Worm (Caenorhabditis elegans): ENCODE measurements around the gene npr-25.

Gene npr-25

ce11 chrV:11314025-11314880 is 38.5 kb downstream of the npr-25 start (continued):
- TF ChIP-seq let-526 (GFP tag; IDR thresholded peaks at IDR 0.05) = peak; percentile 97
- TF ChIP-seq lin-35 (GFP tag; optimal IDR thresholded peaks at IDR 0.05) = peak; percentile 22 to 87 (median 61)
- peak; percentile 100 for TF ChIP-seq F52B5.7 (tag; optimal IDR thresholded peaks at IDR 0.05)
- TF ChIP-seq F55B11.4 (tag; optimal IDR thresholded peaks at IDR 0.05; ENCODE audit: borderline replicate concordance, insufficient read depth) = peak; percentile 25
- TF ChIP-seq die-1 (tag; optimal IDR thresholded peaks at IDR 0.05) = peak; percentile 98
- peak; percentile 94 to 98 for TF ChIP-seq rec-8 (tag; optimal IDR thresholded peaks at IDR 0.05)
- peak; percentile 95 for TF ChIP-seq ztf-26 (tag; optimal IDR thresholded peaks at IDR 0.05)
- peak; percentile 67 for TF ChIP-seq F33H1.4 (GFP tag; IDR thresholded peaks at IDR 0.05)
- peak; percentile 95 for TF ChIP-seq somi-1 (GFP tag; optimal IDR thresholded peaks at IDR 0.05)
- peak; percentile 99 for TF ChIP-seq rpc-1 (optimal IDR thresholded peaks at IDR 0.05)
- peak; percentile 99 for TF ChIP-seq rpc-1 (tag; optimal IDR thresholded peaks at IDR 0.05)
- TF ChIP-seq lir-1 (GFP tag; conservative IDR thresholded peaks at IDR 0.05) = peak; percentile 83
- TF ChIP-seq hlh-12 (tag; optimal IDR thresholded peaks at IDR 0.05) = peak; percentile 90
- peak; percentile 99 for TF ChIP-seq cebp-2 (GFP tag; IDR thresholded peaks at IDR 0.05)
- TF ChIP-seq ccch-3 (GFP tag; optimal IDR thresholded peaks at IDR 0.05) = peak; percentile 90
- peak; percentile 74 for TF ChIP-seq lsl-1 (GFP tag; optimal IDR thresholded peaks at IDR 0.05)
- TF ChIP-seq efl-1 (GFP tag; optimal IDR thresholded peaks at IDR 0.05) = peak; percentile 53
- TF ChIP-seq nfyb-1 (GFP tag; IDR thresholded peaks at IDR 0.05) = peak; percentile 97
- peak; percentile 84 for TF ChIP-seq hlh-26 (GFP tag; conservative IDR thresholded peaks at IDR 0.05)
- peak; percentile 99 for TF ChIP-seq T26A5.8 (tag; optimal IDR thresholded peaks at IDR 0.05)
- peak; percentile 95 for TF ChIP-seq rcor-1 (GFP tag; IDR thresholded peaks at IDR 0.05)
- TF ChIP-seq ztf-28 (GFP tag; IDR thresholded peaks at IDR 0.05) = peak; percentile 95
- TF ChIP-seq ztf-25 (GFP tag; IDR thresholded peaks at IDR 0.05) = peak; percentile 99
- peak; percentile 92 for TF ChIP-seq lsy-27 (tag; optimal IDR thresholded peaks at IDR 0.05; ENCODE audit: borderline replicate concordance, insufficient read depth)
- peak; percentile 84 for TF ChIP-seq aptf-2 (GFP tag; conservative IDR thresholded peaks at IDR 0.05)
- peak; percentile 94 for TF ChIP-seq ztf-6 (GFP tag; IDR thresholded peaks at IDR 0.05)
- TF ChIP-seq Y53G8AR.9 (GFP tag; conservative IDR thresholded peaks at IDR 0.05) = peak; percentile 96
- TF ChIP-seq egl-44 (GFP tag; IDR thresholded peaks at IDR 0.05) = peak; percentile 99
- no peak for TF ChIP-seq pha-4 (tag; optimal IDR thresholded peaks at IDR 0.05)
- TF ChIP-seq K11D2.4 (GFP tag; IDR thresholded peaks at IDR 0.05) = peak; percentile 89
- peak; percentile 29 for TF ChIP-seq xnd-1 (tag; optimal IDR thresholded peaks at IDR 0.05)
- peak; percentile 93 for TF ChIP-seq Y79H2A.3 (GFP tag; conservative IDR thresholded peaks at IDR 0.05)
- TF ChIP-seq attf-6 (GFP tag; IDR thresholded peaks at IDR 0.05) = peak; percentile 88
- peak; percentile 92 for TF ChIP-seq D2030.7 (GFP tag; IDR thresholded peaks at IDR 0.05)
- TF ChIP-seq nhr-179 (tag; optimal IDR thresholded peaks at IDR 0.05) = peak; percentile 83
- peak; percentile 99 for TF ChIP-seq chd-7 (tag; optimal IDR thresholded peaks at IDR 0.05)
- TF ChIP-seq egl-18 (GFP tag; IDR thresholded peaks at IDR 0.05) = peak; percentile 92
- TF ChIP-seq let-607 (tag; optimal IDR thresholded peaks at IDR 0.05) = peak; percentile 88 to 90
- peak; percentile 87 for TF ChIP-seq B0019.2 (GFP tag; conservative IDR thresholded peaks at IDR 0.05)
- TF ChIP-seq zfh-2 (GFP tag; conservative IDR thresholded peaks at IDR 0.05) = peak; percentile 96
- peak; percentile 99 for TF ChIP-seq F57A8.1 (GFP tag; optimal IDR thresholded peaks at IDR 0.05)
- TF ChIP-seq K12H6.12 (tag; optimal IDR thresholded peaks at IDR 0.05) = peak; percentile 90
- TF ChIP-seq snpc-1.1 (tag; optimal IDR thresholded peaks at IDR 0.05; ENCODE audit: insufficient read depth) = peak; percentile 87
- 0 out of 2 replicates have a peak, but pooled peaks have one; percentile 71 for TF ChIP-seq lag-1 (GFP tag; IDR thresholded peaks at IDR 0.05)
- peak; percentile 94 for TF ChIP-seq pbrm-1 (GFP tag; IDR thresholded peaks at IDR 0.05)
- peak; percentile 25 for TF ChIP-seq unc-62 (GFP tag; optimal IDR thresholded peaks at IDR 0.05)

Measured in whole organism, young adult.